Fruit fly (Drosophila melanogaster) whole organism, embryonic: ENCODE results near the gene Cyp4g15.

Source experiments
- CG10654 ChIP-seq: fragments of 200-800 bp; sonication (Bioruptor generic); optimal IDR thresholded peaks from 2 replicates; lab custom pipeline; 2016; ENCODE audit warnings: missing biosample characterization, missing genetic modification characterization
- CG12391 ChIP-seq: fragments of 200-800 bp; sonication (Bioruptor generic); optimal IDR thresholded peaks from 3 replicates; lab custom pipeline; 2018; ENCODE audit warnings: missing biosample characterization, mild to moderate bottlenecking, missing genetic modification characterization, moderate library complexity
- CG14050 ChIP-seq: fragments of 200-800 bp; sonication (Bioruptor generic); IDR thresholded peaks from 3 replicates; pipeline ENCODE4 v1.3.6; 2022; ENCODE audit warnings: missing biosample characterization, missing genetic modification characterization
- CG14667 ChIP-seq: fragments of 200-800 bp; sonication (Bioruptor generic); IDR thresholded peaks from 2 replicates; pipeline ENCODE4 v1.3.6; 2022; ENCODE audit warnings: missing biosample characterization, missing genetic modification characterization
- CG15601 ChIP-seq: fragments of 200-800 bp; sonication (Bioruptor generic); optimal IDR thresholded peaks from 3 replicates; lab custom pipeline; 2019; ENCODE audit warnings: missing biosample characterization, mild to moderate bottlenecking, missing genetic modification characterization, moderate library complexity
- CG17612 ChIP-seq: fragments of 200-800 bp; sonication (Bioruptor generic); IDR thresholded peaks from 2 replicates; pipeline ENCODE4 v1.3.6; 2022; ENCODE audit warnings: missing biosample characterization, missing genetic modification characterization
- CG18476 ChIP-seq: fragments of 200-800 bp; sonication (Bioruptor generic); optimal IDR thresholded peaks from 2 replicates; lab custom pipeline; 2016; ENCODE audit warnings: missing biosample characterization, mild to moderate bottlenecking, missing genetic modification characterization
- CG18619 ChIP-seq: fragments of 200-800 bp; sonication (Bioruptor generic); optimal IDR thresholded peaks from 3 replicates; lab custom pipeline; 2017; ENCODE audit warnings: missing biosample characterization, mild to moderate bottlenecking, missing genetic modification characterization
- CG30403 ChIP-seq: fragments of 200-800 bp; sonication (Bioruptor generic); optimal IDR thresholded peaks from 3 replicates; lab custom pipeline; 2016; ENCODE audit warnings: missing biosample characterization, missing genetic modification characterization
- CG4617 ChIP-seq: fragments of 200-800 bp; sonication (Bioruptor generic); optimal IDR thresholded peaks from 3 replicates; lab custom pipeline; 2016; ENCODE audit warnings: missing biosample characterization, missing genetic modification characterization, borderline replicate concordance
- CG4707 ChIP-seq: fragments of 200-800 bp; sonication (Bioruptor generic); optimal IDR thresholded peaks from 2 replicates; lab custom pipeline; 2018; ENCODE audit warnings: missing biosample characterization, mild to moderate bottlenecking, missing genetic modification characterization, moderate library complexity
- CG7987 ChIP-seq: fragments of 200-800 bp; sonication (Bioruptor generic); optimal IDR thresholded peaks from 2 replicates; lab custom pipeline; 2018; ENCODE audit warnings: missing biosample characterization, mild to moderate bottlenecking, missing genetic modification characterization, moderate library complexity
- CG8359 ChIP-seq: fragments of 200-800 bp; sonication (Bioruptor generic); optimal IDR thresholded peaks from 2 replicates; lab custom pipeline; 2017; ENCODE audit warnings: missing biosample characterization, mild to moderate bottlenecking, missing genetic modification characterization, borderline replicate concordance
- CG8944 ChIP-seq: fragments of 200-800 bp; sonication (Bioruptor generic); optimal IDR thresholded peaks from 3 replicates; lab custom pipeline; 2016; ENCODE audit warnings: missing biosample characterization, missing genetic modification characterization
- CG9932 ChIP-seq: fragments of 200-800 bp; sonication (Bioruptor generic); IDR thresholded peaks from 2 replicates; pipeline ENCODE4 v1.3.6; 2022; ENCODE audit warnings: missing biosample characterization, missing genetic modification characterization
- CTCF ChIP-seq: fragments of 200-800 bp; sonication (Bioruptor generic); optimal IDR thresholded peaks from 2 replicates; lab custom pipeline; 2017; ENCODE audit warnings: missing biosample characterization, mild to moderate bottlenecking, missing genetic modification characterization, moderate library complexity
- CkIIα-i1 ChIP-seq: fragments of 200-800 bp; sonication (Bioruptor generic); IDR thresholded peaks from 2 replicates; pipeline ENCODE4 v1.3.6; 2022; ENCODE audit warnings: missing biosample characterization, missing genetic modification characterization
- Doc2 ChIP-seq: fragments of 200-800 bp; sonication (Bioruptor generic); IDR thresholded peaks from 2 replicates; pipeline ENCODE4 v1.3.6; 2022; ENCODE audit warnings: missing biosample characterization, missing genetic modification characterization
- Doc3 ChIP-seq: fragments of 200-800 bp; sonication (Bioruptor generic); IDR thresholded peaks from 3 replicates; pipeline ENCODE4 v1.3.6; 2022; ENCODE audit warnings: missing biosample characterization, missing genetic modification characterization; ENCODE audit not compliant: partially characterized antibody
- Ets65A ChIP-seq: fragments of 200-800 bp; sonication (Bioruptor generic); peaks from one replicate; lab custom pipeline; 2016; ENCODE audit warnings: missing biosample characterization, missing genetic modification characterization
- Med ChIP-seq: fragments of 200-800 bp; sonication (Bioruptor generic); peaks from one replicate; lab custom pipeline; 2016; ENCODE audit warnings: missing biosample characterization, missing genetic modification characterization, mild to moderate bottlenecking, inconsistent platforms, moderate library complexity
- Mrtf ChIP-seq: fragments of 200-800 bp; sonication (Bioruptor generic); IDR thresholded peaks from 3 replicates; pipeline ENCODE4 v1.3.6; 2022; ENCODE audit warnings: missing biosample characterization, missing genetic modification characterization
- NC2α ChIP-seq: fragments of 200-800 bp; sonication (Bioruptor generic); optimal IDR thresholded peaks from 2 replicates; lab custom pipeline; 2016; ENCODE audit warnings: missing biosample characterization, missing genetic modification characterization
- Sox100B ChIP-seq: fragments of 200-800 bp; sonication (Bioruptor generic); optimal IDR thresholded peaks from 3 replicates; lab custom pipeline; 2018; ENCODE audit warnings: missing biosample characterization, mild to moderate bottlenecking, missing genetic modification characterization
- Trl ChIP-seq, 3 experiments: fragments of >200 bp in 2 of 3; fragments of 200-800 bp in 1 of 3; sonication (Bioruptor generic) in 1 of 3; optimal IDR thresholded peaks; 2 replicates in 1 of 3; 3 replicates in 2 of 3; lab custom pipeline; 2016 to 2017; ENCODE audit warnings: missing biosample characterization in 1 of 3, missing genetic modification characterization in 1 of 3
- ac ChIP-seq: fragments of 200-800 bp; sonication (Bioruptor generic); optimal IDR thresholded peaks from 3 replicates; lab custom pipeline; 2017; ENCODE audit warnings: missing biosample characterization, mild to moderate bottlenecking, missing genetic modification characterization
- al ChIP-seq: fragments of 200-800 bp; sonication (Bioruptor generic); IDR thresholded peaks from 2 replicates; pipeline ENCODE4 v1.3.6; 2022; ENCODE audit warnings: missing biosample characterization, missing genetic modification characterization
- amos ChIP-seq: fragments of 200-800 bp; sonication (Bioruptor generic); IDR thresholded peaks from 2 replicates; pipeline ENCODE4 v1.3.6; 2022; ENCODE audit warnings: missing biosample characterization, missing genetic modification characterization; ENCODE audit not compliant: partially characterized antibody
- az2 ChIP-seq: fragments of 200-800 bp; sonication (Bioruptor generic); optimal IDR thresholded peaks from 3 replicates; lab custom pipeline; 2016; ENCODE audit warnings: missing biosample characterization, missing genetic modification characterization
- dati ChIP-seq: fragments of 200-800 bp; sonication (Bioruptor generic); IDR thresholded peaks from 2 replicates; pipeline ENCODE4 v1.3.6; 2022; ENCODE audit warnings: missing biosample characterization, missing genetic modification characterization
- fd3F ChIP-seq: fragments of 200-800 bp; sonication (Bioruptor generic); optimal IDR thresholded peaks from 2 replicates; lab custom pipeline; 2018; ENCODE audit warnings: missing biosample characterization, mild to moderate bottlenecking, missing genetic modification characterization, moderate library complexity
- fu2 ChIP-seq: fragments of 200-800 bp; sonication (Bioruptor generic); optimal IDR thresholded peaks from 2 replicates; lab custom pipeline; 2016; ENCODE audit warnings: missing biosample characterization, missing genetic modification characterization
- gsb ChIP-seq: fragments of 200-800 bp; sonication (Bioruptor generic); IDR thresholded peaks from 2 replicates; pipeline ENCODE4 v1.3.6; 2022; ENCODE audit warnings: missing biosample characterization, missing genetic modification characterization
- gsb-n ChIP-seq: fragments of 200-800 bp; sonication (Bioruptor generic); optimal IDR thresholded peaks from 3 replicates; lab custom pipeline; 2018; ENCODE audit warnings: missing biosample characterization, mild to moderate bottlenecking, missing genetic modification characterization
- hbn ChIP-seq: fragments of 200-800 bp; sonication (Bioruptor generic); IDR thresholded peaks from 2 replicates; pipeline ENCODE4 v1.3.6; 2022; ENCODE audit warnings: missing biosample characterization, missing genetic modification characterization; ENCODE audit not compliant: partially characterized antibody
- her ChIP-seq: fragments of 200-800 bp; sonication (Bioruptor generic); optimal IDR thresholded peaks from 2 replicates; lab custom pipeline; 2016; ENCODE audit warnings: missing biosample characterization, missing genetic modification characterization
- jing ChIP-seq: fragments of 200-800 bp; sonication (Bioruptor generic); optimal IDR thresholded peaks from 2 replicates; lab custom pipeline; 2018; ENCODE audit warnings: missing biosample characterization, mild to moderate bottlenecking, missing genetic modification characterization
- mam ChIP-seq: fragments of 200-800 bp; sonication (Bioruptor generic); optimal IDR thresholded peaks from 3 replicates; lab custom pipeline; 2016; ENCODE audit warnings: missing biosample characterization, missing genetic modification characterization
- org-1 ChIP-seq: fragments of 200-800 bp; sonication (Bioruptor generic); optimal IDR thresholded peaks from 2 replicates; lab custom pipeline; 2017; ENCODE audit warnings: missing biosample characterization, missing genetic modification characterization
- otp ChIP-seq: fragments of 200-800 bp; sonication (Bioruptor generic); IDR thresholded peaks from 3 replicates; pipeline ENCODE4, ENCODE4 v1.3.6; 2022; ENCODE audit warnings: missing biosample characterization, missing genetic modification characterization
- pho ChIP-seq: fragments of 200-800 bp; sonication (Bioruptor generic); optimal IDR thresholded peaks from 2 replicates; lab custom pipeline; 2016; ENCODE audit warnings: missing biosample characterization, missing genetic modification characterization
- pzg ChIP-seq: fragments of 200-800 bp; sonication (Bioruptor generic); optimal IDR thresholded peaks from 3 replicates; lab custom pipeline; 2018; ENCODE audit warnings: missing biosample characterization, mild to moderate bottlenecking, missing genetic modification characterization, moderate library complexity
- seq ChIP-seq: fragments of 200-800 bp; sonication (Bioruptor generic); IDR thresholded peaks from 2 replicates; pipeline ENCODE4 v1.3.6; 2022; ENCODE audit warnings: missing biosample characterization, missing genetic modification characterization
- sisA ChIP-seq: fragments of 200-800 bp; sonication (Bioruptor generic); IDR thresholded peaks from 2 replicates; pipeline ENCODE4 v1.3.6; 2022; ENCODE audit warnings: missing biosample characterization, missing genetic modification characterization
- ssp ChIP-seq: fragments of 200-800 bp; sonication (Bioruptor generic); IDR thresholded peaks from 2 replicates; pipeline ENCODE4 v1.3.6; 2022; ENCODE audit warnings: missing biosample characterization, missing genetic modification characterization
- sug ChIP-seq: fragments of 200-800 bp; optimal IDR thresholded peaks from 2 replicates; lab custom pipeline; 2019; ENCODE audit warnings: missing biosample characterization, mild to moderate bottlenecking, missing genetic modification characterization, moderate library complexity
- tna ChIP-seq: fragments of 200-800 bp; sonication (Bioruptor generic); IDR thresholded peaks from 2 replicates; pipeline ENCODE4 v1.3.6; 2022; ENCODE audit warnings: missing biosample characterization, missing genetic modification characterization; ENCODE audit not compliant: partially characterized antibody
- ttk ChIP-seq: fragments of 200-800 bp; sonication (Bioruptor generic); IDR thresholded peaks from 2 replicates; pipeline ENCODE4 v2.1.2; 2022; ENCODE audit warnings: missing biosample characterization, missing genetic modification characterization
- unc-4 ChIP-seq: fragments of 200-800 bp; sonication (Bioruptor generic); IDR thresholded peaks from 2 replicates; pipeline ENCODE4 v1.3.6; 2022; ENCODE audit warnings: missing biosample characterization, missing genetic modification characterization; ENCODE audit not compliant: partially characterized antibody
- zen2 ChIP-seq: fragments of 200-800 bp; sonication (Bioruptor generic); IDR thresholded peaks from 3 replicates; pipeline ENCODE4 v1.3.6; 2022; ENCODE audit warnings: missing biosample characterization, missing genetic modification characterization; ENCODE audit not compliant: partially characterized antibody
- zfh1 ChIP-seq: fragments of 200-800 bp; sonication (Bioruptor generic); IDR thresholded peaks from 3 replicates; pipeline ENCODE4 v1.3.6; 2022; ENCODE audit warnings: missing biosample characterization, missing genetic modification characterization

Cyp4g15 gene

dm6 chrX:11494731-11495277, 17.9 kb downstream of the Cyp4g15 start (continued):
- TF ChIP-seq dati (GFP tag; lab: Robert Waterston, UW) (no peak), CG4707 (GFP tag; lab: Kevin White, UChicago) (peak; percentile 90), pho (GFP tag; lab: Kevin White, UChicago) (peak; percentile 6), az2 (GFP tag; lab: Kevin White, UChicago) (peak; percentile 76), sisA (GFP tag; lab: Robert Waterston, UW) (peak; percentile 64), Ets65A (GFP tag; lab: Kevin White, UChicago) (peak; percentile 92), CG17612 (GFP tag; lab: Robert Waterston, UW) (no peak), hbn (no peak), Mrtf (GFP tag; lab: Robert Waterston, UW) (0 out of 3 replicates have a peak, but pooled peaks have one; percentile 46), CkIIα-i1 (GFP tag; lab: Robert Waterston, UW) (no peak), CG8944 (GFP tag; lab: Kevin White, UChicago) (peak; percentile 63), CG18619 (GFP tag; lab: Kevin White, UChicago) (peak; percentile 61), Doc3 (GFP tag; lab: Robert Waterston, UW) (no peak), zen2 (GFP tag; lab: Robert Waterston, UW) (no peak), CG15601 (peak; percentile 84), gsb (no peak), otp (GFP tag; lab: Robert Waterston, UW) (no peak), ttk (no peak), fu2 (GFP tag; lab: Kevin White, UChicago) (no peak), ssp (GFP tag; lab: Robert Waterston, UW) (0 out of 2 replicates have a peak, but pooled peaks have one; percentile 43), Sox100B (GFP tag; lab: Kevin White, UChicago) (peak; percentile 77), CG14050 (GFP tag; lab: Robert Waterston, UW) (no peak), CG9932 (GFP tag; lab: Robert Waterston, UW) (no peak), pzg (GFP tag; lab: Kevin White, UChicago) (no peak), ac (peak; percentile 45), jing (GFP tag; lab: Kevin White, UChicago) (peak; percentile 46), seq (GFP tag; lab: Robert Waterston, UW) (peak; percentile 28; the same call in 1 of the 2 replicates), gsb-n (peak; percentile 82), amos (GFP tag; lab: Robert Waterston, UW) (no peak), Trl (optimal IDR thresholded peaks at IDR 0.05; lab: Kevin White, UChicago) (peak; percentile 29 to 47), Trl (GFP tag; optimal IDR thresholded peaks at IDR 0.05; lab: Kevin White, UChicago) (peak; percentile 49), org-1 (GFP tag; lab: Kevin White, UChicago) (peak; percentile 69), unc-4 (GFP tag; lab: Robert Waterston, UW) (no peak), CG30403 (peak; percentile 66), CG8359 (GFP tag; lab: Kevin White, UChicago) (peak; percentile 61), CG14667 (GFP tag; lab: Robert Waterston, UW) (peak; percentile 33; the same call in 1 of the 2 replicates), fd3F (GFP tag; lab: Kevin White, UChicago) (no peak), zfh1 (GFP tag; lab: Robert Waterston, UW) (peak; percentile 67; the same call in 2 of the 3 replicates), Doc2 (GFP tag; lab: Robert Waterston, UW) (no peak), al (GFP tag; lab: Robert Waterston, UW) (no peak), mam (GFP tag; lab: Kevin White, UChicago) (peak; percentile 30), CG10654 (GFP tag; lab: Kevin White, UChicago) (peak; percentile 52), CTCF (peak; percentile 14), her (GFP tag; lab: Kevin White, UChicago) (peak; percentile 59), CG12391 (tag; lab: Kevin White, UChicago) (peak; percentile 80), sug (tag; lab: Kevin White, UChicago) (no peak), CG4617 (GFP tag; lab: Kevin White, UChicago) (peak; percentile 48), tna (no peak), NC2α (GFP tag; lab: Kevin White, UChicago) (peak; percentile 55), Med (GFP tag; lab: Kevin White, UChicago) (peak; percentile 87), CG7987 (GFP tag; lab: Kevin White, UChicago) (no peak), CG18476 (GFP tag; lab: Kevin White, UChicago) (peak; percentile 45)
